Fruit fly (Drosophila melanogaster) whole organism, embryonic: ENCODE data around the gene Cerk.

Experiments
- Awh ChIP-seq: fragments of 200-800 bp; sonication (Bioruptor generic); IDR thresholded peaks from 2 replicates; pipeline ENCODE4, ENCODE4 v1.3.6; 2022; ENCODE audit warnings: missing biosample characterization, missing genetic modification characterization
- BEAF-32 ChIP-seq: fragments of 200-800 bp; sonication (Bioruptor generic); optimal IDR thresholded peaks from 3 replicates; lab custom pipeline; 2017; ENCODE audit warnings: missing biosample characterization, missing genetic modification characterization, mild to moderate bottlenecking, moderate library complexity, missing genetic modification reagents
- CG10543 ChIP-seq: fragments of 200-800 bp; sonication (Bioruptor generic); optimal IDR thresholded peaks from 3 replicates; lab custom pipeline; 2017; ENCODE audit warnings: missing biosample characterization, mild to moderate bottlenecking, missing genetic modification characterization, moderate library complexity
- CG12299 ChIP-seq: fragments of 200-800 bp; sonication (Bioruptor generic); optimal IDR thresholded peaks from 2 replicates; lab custom pipeline; 2018; ENCODE audit warnings: missing biosample characterization, mild to moderate bottlenecking, missing genetic modification characterization
- CG1233 ChIP-seq: fragments of 200-800 bp; sonication (Bioruptor generic); optimal IDR thresholded peaks from 4 replicates; lab custom pipeline; 2018; ENCODE audit warnings: missing biosample characterization, mild to moderate bottlenecking, missing genetic modification characterization
- CG13424 ChIP-seq: fragments of 200-800 bp; sonication (Bioruptor generic); optimal IDR thresholded peaks from 2 replicates; lab custom pipeline; 2019; ENCODE audit warnings: missing biosample characterization, mild to moderate bottlenecking, missing genetic modification characterization, moderate library complexity
- CG14014 ChIP-seq: fragments of 200-800 bp; sonication (Bioruptor generic); IDR thresholded peaks from 2 replicates; pipeline ENCODE4 v1.3.6; 2022; ENCODE audit warnings: missing biosample characterization, missing genetic modification characterization
- CG14667 ChIP-seq: fragments of 200-800 bp; sonication (Bioruptor generic); IDR thresholded peaks from 2 replicates; pipeline ENCODE4 v1.3.6; 2022; ENCODE audit warnings: missing biosample characterization, missing genetic modification characterization
- CG14965 ChIP-seq: fragments of 200-800 bp; sonication (Bioruptor generic); optimal IDR thresholded peaks from 2 replicates; lab custom pipeline; 2016; ENCODE audit warnings: missing biosample characterization, missing genetic modification characterization, borderline replicate concordance
- CG31441 ChIP-seq: fragments of 200-800 bp; sonication (Bioruptor generic); IDR thresholded peaks from 2 replicates; pipeline ENCODE4 v1.3.6; 2022; ENCODE audit warnings: missing biosample characterization, missing genetic modification characterization
- CG3163 ChIP-seq: fragments of 200-800 bp; sonication (Bioruptor generic); optimal IDR thresholded peaks from 3 replicates; lab custom pipeline; 2016; ENCODE audit warnings: missing biosample characterization, missing genetic modification characterization
- CG5180 ChIP-seq: fragments of 200-800 bp; sonication (Bioruptor generic); optimal IDR thresholded peaks from 3 replicates; lab custom pipeline; 2017; ENCODE audit warnings: missing biosample characterization, missing genetic modification characterization, mild to moderate bottlenecking, moderate library complexity, missing genetic modification reagents
- CG6689 ChIP-seq: fragments of 200-800 bp; sonication (Bioruptor generic); IDR thresholded peaks from 2 replicates; pipeline ENCODE4 v1.3.6; 2022; ENCODE audit warnings: missing biosample characterization, missing genetic modification characterization
- CG6854 ChIP-seq: fragments of 200-800 bp; sonication (Bioruptor generic); optimal IDR thresholded peaks from 3 replicates; lab custom pipeline; 2017; ENCODE audit warnings: missing biosample characterization, mild to moderate bottlenecking, missing genetic modification characterization
- CG7372 ChIP-seq: fragments of 200-800 bp; sonication (Bioruptor generic); IDR thresholded peaks from 2 replicates; pipeline ENCODE4 v1.3.6; 2022; ENCODE audit warnings: missing biosample characterization, missing genetic modification characterization
- CG7556 ChIP-seq: fragments of 200-800 bp; sonication (Bioruptor generic); optimal IDR thresholded peaks from 2 replicates; lab custom pipeline; 2017; ENCODE audit warnings: missing biosample characterization, mild to moderate bottlenecking, missing genetic modification characterization
- CG7839 ChIP-seq: fragments of 200-800 bp; sonication (Bioruptor generic); optimal IDR thresholded peaks from 3 replicates; lab custom pipeline; 2018; ENCODE audit warnings: missing biosample characterization, mild to moderate bottlenecking, missing genetic modification characterization, moderate library complexity
- CG7987 ChIP-seq: fragments of 200-800 bp; sonication (Bioruptor generic); optimal IDR thresholded peaks from 2 replicates; lab custom pipeline; 2018; ENCODE audit warnings: missing biosample characterization, mild to moderate bottlenecking, missing genetic modification characterization, moderate library complexity
- CG9797 ChIP-seq: fragments of 200-800 bp; sonication (Bioruptor generic); optimal IDR thresholded peaks from 3 replicates; lab custom pipeline; 2018; ENCODE audit warnings: missing biosample characterization, mild to moderate bottlenecking, missing genetic modification characterization
- Camta ChIP-seq: fragments of 200-800 bp; sonication (Bioruptor generic); optimal IDR thresholded peaks from 2 replicates; lab custom pipeline; 2016; ENCODE audit warnings: missing biosample characterization, missing genetic modification characterization
- CoRest ChIP-seq: fragments of 200-800 bp; sonication (Bioruptor generic); optimal IDR thresholded peaks from 3 replicates; lab custom pipeline; 2018; ENCODE audit warnings: missing biosample characterization, mild to moderate bottlenecking, missing genetic modification characterization, moderate library complexity
- Deaf1 ChIP-seq: fragments of 200-800 bp; optimal IDR thresholded peaks from 3 replicates; lab custom pipeline; 2019; ENCODE audit warnings: missing biosample characterization, mild to moderate bottlenecking, missing genetic modification characterization, moderate library complexity
- E2f2 ChIP-seq: fragments of 200-800 bp; sonication (Bioruptor generic); IDR thresholded peaks from 2 replicates; pipeline ENCODE4 v1.3.6; 2022; ENCODE audit warnings: missing biosample characterization, missing genetic modification characterization
- Ets65A ChIP-seq: fragments of 200-800 bp; sonication (Bioruptor generic); peaks from one replicate; lab custom pipeline; 2016; ENCODE audit warnings: missing biosample characterization, missing genetic modification characterization
- MBD-R2 ChIP-seq: fragments of 200-800 bp; sonication (Bioruptor generic); IDR thresholded peaks from 2 replicates; pipeline ENCODE4 v1.3.6; 2022; ENCODE audit warnings: missing biosample characterization, missing genetic modification characterization
- Med ChIP-seq: fragments of 200-800 bp; sonication (Bioruptor generic); peaks from one replicate; lab custom pipeline; 2016; ENCODE audit warnings: missing biosample characterization, missing genetic modification characterization, mild to moderate bottlenecking, inconsistent platforms, moderate library complexity
- Neu2 ChIP-seq: fragments of 200-800 bp; sonication (Bioruptor generic); optimal IDR thresholded peaks from 3 replicates; lab custom pipeline; 2016; ENCODE audit warnings: missing biosample characterization, missing genetic modification characterization, borderline replicate concordance
- Rfx ChIP-seq: fragments of 200-800 bp; sonication (Bioruptor generic); IDR thresholded peaks from 2 replicates; pipeline ENCODE4 v1.3.6; 2022; ENCODE audit warnings: missing biosample characterization, missing genetic modification characterization
- Rx ChIP-seq: fragments of 200-800 bp; sonication (Bioruptor generic); IDR thresholded peaks from 2 replicates; pipeline ENCODE4 v1.3.6; 2022; ENCODE audit warnings: missing biosample characterization, missing genetic modification characterization
- Stat92E ChIP-seq, 3 experiments: fragments of >200 bp in 2 of 3; fragments of 200-800 bp in 1 of 3; sonication (Bioruptor generic) in 1 of 3; optimal IDR thresholded peaks; 2 replicates each; lab custom pipeline; 2017 to 2019; ENCODE audit warnings: missing biosample characterization in 3 of 3, missing genetic modification characterization in 3 of 3, mild to moderate bottlenecking in 1 of 3, moderate library complexity in 1 of 3
- Taf1 ChIP-seq: fragments of 200-800 bp; sonication (Bioruptor generic); IDR thresholded peaks from 2 replicates; pipeline ENCODE4 v1.3.6; 2022; ENCODE audit warnings: missing biosample characterization, missing genetic modification characterization
- Xrp1 ChIP-seq: fragments of 200-800 bp; sonication (Bioruptor generic); IDR thresholded peaks from 2 replicates; pipeline ENCODE4 v1.3.6; 2022; ENCODE audit warnings: missing biosample characterization, missing genetic modification characterization
- ab ChIP-seq: fragments of 200-800 bp; sonication (Bioruptor generic); optimal IDR thresholded peaks from 2 replicates; lab custom pipeline; 2016; ENCODE audit warnings: missing biosample characterization, missing genetic modification characterization
- aop ChIP-seq: fragments of 200-800 bp; sonication (Bioruptor generic); IDR thresholded peaks from 2 replicates; pipeline ENCODE4 v1.3.6; 2022; ENCODE audit warnings: missing biosample characterization, missing genetic modification characterization
- ase ChIP-seq: fragments of 200-800 bp; sonication (Bioruptor generic); IDR thresholded peaks from 3 replicates; pipeline ENCODE4 v1.3.6; 2022; ENCODE audit warnings: missing biosample characterization, missing genetic modification characterization
- az2 ChIP-seq: fragments of 200-800 bp; sonication (Bioruptor generic); optimal IDR thresholded peaks from 3 replicates; lab custom pipeline; 2016; ENCODE audit warnings: missing biosample characterization, missing genetic modification characterization
- br ChIP-seq: fragments of >200 bp; optimal IDR thresholded peaks from 2 replicates; lab custom pipeline; 2017
- crol ChIP-seq: fragments of 200-800 bp; sonication (Bioruptor generic); IDR thresholded peaks from 2 replicates; pipeline ENCODE4 v1.3.6; 2022; ENCODE audit warnings: missing biosample characterization, missing genetic modification characterization
- emc ChIP-seq: fragments of 200-800 bp; sonication (Bioruptor generic); optimal IDR thresholded peaks from 2 replicates; lab custom pipeline; 2016; ENCODE audit warnings: missing biosample characterization, missing genetic modification characterization
- fd3F ChIP-seq: fragments of 200-800 bp; sonication (Bioruptor generic); optimal IDR thresholded peaks from 2 replicates; lab custom pipeline; 2018; ENCODE audit warnings: missing biosample characterization, mild to moderate bottlenecking, missing genetic modification characterization, moderate library complexity
- gce ChIP-seq: fragments of 200-800 bp; sonication (Bioruptor generic); IDR thresholded peaks from 3 replicates; pipeline ENCODE4 v1.3.6; 2022; ENCODE audit warnings: missing biosample characterization, missing genetic modification characterization
- grau ChIP-seq: fragments of 200-800 bp; optimal IDR thresholded peaks from 3 replicates; lab custom pipeline; 2019; ENCODE audit warnings: missing biosample characterization, mild to moderate bottlenecking, missing genetic modification characterization, moderate library complexity
- grn ChIP-seq: fragments of 200-800 bp; sonication (Bioruptor generic); optimal IDR thresholded peaks from 3 replicates; lab custom pipeline; 2017; ENCODE audit warnings: missing biosample characterization, missing genetic modification characterization
- kah ChIP-seq: fragments of 200-800 bp; sonication (Bioruptor generic); optimal IDR thresholded peaks from 2 replicates; lab custom pipeline; 2018; ENCODE audit warnings: missing biosample characterization, mild to moderate bottlenecking, missing genetic modification characterization
- kni ChIP-seq: fragments of 200-800 bp; sonication (Bioruptor generic); optimal IDR thresholded peaks from 3 replicates; lab custom pipeline; 2017; ENCODE audit warnings: mild to moderate bottlenecking, missing biosample characterization, missing genetic modification reagents, missing genetic modification characterization
- knrl ChIP-seq: fragments of 200-800 bp; sonication (Bioruptor generic); IDR thresholded peaks from 3 replicates; pipeline ENCODE4 v1.3.6; 2022; ENCODE audit warnings: missing biosample characterization, missing genetic modification characterization; ENCODE audit not compliant: partially characterized antibody
- oc ChIP-seq: fragments of 200-800 bp; sonication (Bioruptor generic); optimal IDR thresholded peaks from 2 replicates; lab custom pipeline; 2018; ENCODE audit warnings: missing biosample characterization, mild to moderate bottlenecking, missing genetic modification characterization, moderate library complexity
- p53 ChIP-seq: fragments of 200-800 bp; sonication (Bioruptor generic); optimal IDR thresholded peaks from 2 replicates; lab custom pipeline; 2016; ENCODE audit warnings: missing biosample characterization, missing genetic modification characterization
- pb ChIP-seq: fragments of 200-800 bp; sonication (Bioruptor generic); optimal IDR thresholded peaks from 3 replicates; lab custom pipeline; 2016; ENCODE audit warnings: missing biosample characterization, missing genetic modification characterization
- sens-2 ChIP-seq: fragments of 200-800 bp; sonication (Bioruptor generic); IDR thresholded peaks from 2 replicates; pipeline ENCODE4 v1.3.6; 2022; ENCODE audit warnings: missing biosample characterization, missing genetic modification characterization
- sna ChIP-seq: fragments of 200-800 bp; sonication (Bioruptor generic); IDR thresholded peaks from 2 replicates; pipeline ENCODE4 v1.3.6; 2022; ENCODE audit warnings: missing biosample characterization, missing genetic modification characterization; ENCODE audit not compliant: partially characterized antibody

Cerk gene

DNA sequence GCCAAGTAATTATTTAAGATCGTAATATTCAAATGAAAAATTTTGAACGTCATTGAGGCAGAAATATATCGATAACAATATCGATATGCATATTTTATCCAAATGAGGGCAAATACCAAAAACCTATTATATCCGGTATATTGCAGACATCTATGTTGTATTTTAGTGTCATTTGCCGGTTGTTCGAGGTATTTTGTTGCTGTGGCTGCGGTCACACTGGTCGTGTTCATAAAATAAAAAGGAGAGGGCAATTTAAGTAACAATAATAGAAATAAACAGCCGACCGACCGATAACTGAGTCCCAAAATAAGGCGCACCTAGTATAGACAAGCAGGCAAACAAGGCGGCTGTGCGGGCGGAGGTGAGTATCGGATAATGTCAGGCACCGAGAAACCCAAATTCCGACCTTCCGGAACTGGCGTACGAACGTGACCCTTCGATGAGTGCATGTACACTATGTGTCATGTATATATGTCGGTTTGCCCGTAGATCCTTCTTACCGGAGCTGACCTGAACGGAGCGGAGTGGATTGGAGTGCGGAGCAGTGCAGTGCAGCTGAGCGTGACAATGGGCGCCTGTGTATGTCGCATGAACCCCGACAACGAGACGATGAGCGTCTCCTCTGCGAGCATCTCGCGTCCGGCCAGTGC, 25.8 kb upstream of the Cerk start, which contains the start of gene CG1172 (continued):
- TF ChIP-seq CG6689 (GFP tag; lab: Robert Waterston, UW) (no peak), CG12299 (peak; percentile 11), Deaf1 (no peak), aop (GFP tag; lab: Robert Waterston, UW) (no peak), Rx (GFP tag; lab: Robert Waterston, UW) (no peak), CG31441 (no peak; the same call in 1 of the 2 replicates), Stat92E (GFP tag; optimal IDR thresholded peaks at IDR 0.05; lab: Kevin White, UChicago) (peak in 1 of 3 experiments; percentile 43), Neu2 (GFP tag; lab: Kevin White, UChicago) (no peak), grn (no peak), Ets65A (GFP tag; lab: Kevin White, UChicago) (peak; percentile 77), Awh (GFP tag; lab: Robert Waterston, UW) (no peak), CG7556 (GFP tag; lab: Kevin White, UChicago) (no peak), kah (no peak), sens-2 (GFP tag; lab: Robert Waterston, UW) (no peak), kni (GFP tag; lab: Kevin White, UChicago) (no peak), BEAF-32 (GFP tag; lab: Kevin White, UChicago) (peak; percentile 81), oc (no peak), E2f2 (GFP tag; lab: Robert Waterston, UW) (peak; percentile 85), ab (GFP tag; lab: Kevin White, UChicago) (no peak), emc (GFP tag; lab: Kevin White, UChicago) (no peak), ase (GFP tag; lab: Robert Waterston, UW) (no peak), az2 (GFP tag; lab: Kevin White, UChicago) (no peak), CG3163 (GFP tag; lab: Kevin White, UChicago) (no peak), br (lab: Kevin White, UChicago) (no peak), CG14965 (no peak), CG7372 (no peak), CG14667 (GFP tag; lab: Robert Waterston, UW) (no peak), CG6854 (GFP tag; lab: Kevin White, UChicago) (no peak), gce (no peak), Xrp1 (GFP tag; lab: Robert Waterston, UW) (no peak), CG13424 (tag; lab: Kevin White, UChicago) (no peak), CG7839 (tag; lab: Kevin White, UChicago) (no peak), CG9797 (GFP tag; lab: Kevin White, UChicago) (peak; percentile 85), CG14014 (GFP tag; lab: Robert Waterston, UW) (no peak), CG10543 (GFP tag; lab: Kevin White, UChicago) (no peak), Taf1 (GFP tag; lab: Robert Waterston, UW) (no peak), crol (GFP tag; lab: Robert Waterston, UW) (no peak), Med (peak; percentile 84), Camta (GFP tag; lab: Kevin White, UChicago) (no peak), sna (GFP tag; lab: Robert Waterston, UW) (peak; percentile 76), CoRest (tag; lab: Kevin White, UChicago) (peak; percentile 28), Rfx (GFP tag; lab: Robert Waterston, UW) (peak; percentile 11; the same call in 1 of the 2 replicates), CG5180 (GFP tag; lab: Kevin White, UChicago) (no peak), MBD-R2 (GFP tag; lab: Robert Waterston, UW) (peak; percentile 59), grau (no peak), knrl (GFP tag; lab: Robert Waterston, UW) (peak; percentile 71), fd3F (no peak), CG7987 (no peak), pb (GFP tag; lab: Kevin White, UChicago) (no peak), CG1233 (no peak), p53 (GFP tag; lab: Kevin White, UChicago) (no peak)
